Worm (Caenorhabditis elegans) whole organism, L4/young adult: ENCODE data around the gene acp-6.

Experiments
- W03F9.2 ChIP-seq: fragments of 150-350 bp; optimal IDR thresholded peaks from 2 replicates; lab custom pipeline; 2014; ENCODE audit warnings: missing biosample characterization, missing genetic modification characterization
- dao-5 ChIP-seq: sonication (generic microtip); optimal IDR thresholded peaks from 2 replicates; lab custom pipeline; 2016; ENCODE audit warnings: missing genotype, missing genetic modification characterization, moderate library complexity, missing compliant biosample characterization
- him-1 ChIP-seq: sonication (generic microtip); optimal IDR thresholded peaks from 2 replicates; lab custom pipeline; 2016; ENCODE audit warnings: missing genotype, missing genetic modification reagents, missing genetic modification characterization, missing compliant biosample characterization

The acp-6 gene

ce11 chrIV:6427223-6427622 lies 1.3 kb upstream of the acp-6 start:
- TF ChIP-seq him-1 (no peak), dao-5 (no peak), W03F9.2 (tag; lab: Kevin White, UChicago) (no peak)

DNA sequence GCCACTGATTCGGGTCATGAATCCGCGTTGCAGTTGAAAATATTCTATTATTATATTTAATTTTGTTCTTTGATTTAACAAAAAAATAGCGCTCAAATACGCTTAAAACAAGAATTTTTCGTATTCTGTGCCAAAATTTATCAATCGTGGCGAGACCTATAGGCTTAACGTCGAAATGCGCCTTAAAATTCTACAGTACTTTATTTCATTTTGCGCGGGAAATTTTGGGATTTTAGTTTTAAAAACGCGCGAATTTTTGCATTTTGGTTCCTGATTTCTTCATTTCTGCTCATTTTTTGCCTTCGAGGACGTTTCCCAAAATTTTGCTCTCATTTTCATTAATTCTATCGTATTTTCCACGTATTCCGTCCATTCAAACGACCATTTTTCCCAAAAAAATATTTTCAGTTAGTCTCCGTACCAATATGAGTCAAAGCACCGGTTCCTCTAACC lies 4.7 kb downstream of the acp-6 start, which contains the start of gene puf-11:
TSS of gene puf-11 (plus strand) at position 403 of the 453 bp plus-strand sequence.
- TF ChIP-seq dao-5 (no peak), W03F9.2 (tag; lab: Kevin White, UChicago) (no peak), him-1 (no peak)

DNA sequence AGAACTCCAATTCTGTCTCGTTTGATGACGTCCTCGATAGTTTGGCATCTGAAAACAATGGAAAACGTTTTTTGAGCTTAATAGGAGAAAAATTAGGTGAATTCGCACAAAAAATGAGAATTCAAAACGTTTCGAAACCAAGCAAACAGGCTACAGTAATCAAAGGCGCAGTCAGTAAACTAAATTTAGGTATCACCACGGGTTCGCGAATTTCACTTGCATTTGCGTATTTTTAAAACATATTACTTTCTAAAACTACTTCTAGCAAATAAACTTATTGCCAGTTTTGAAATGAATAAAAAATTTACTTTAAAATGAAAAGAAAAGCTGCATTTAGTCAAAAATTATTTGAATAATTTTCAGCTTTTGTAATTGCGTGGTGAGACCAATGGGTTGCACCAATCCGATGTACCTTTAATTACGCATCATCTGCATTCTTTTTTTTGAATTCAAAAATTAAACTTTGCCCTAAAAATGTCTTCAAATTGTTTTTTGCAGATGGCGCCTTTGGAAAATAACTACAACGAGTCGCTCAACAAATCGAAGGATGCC lies 6.8 kb downstream of the acp-6 start, which contains the start of the genes Y73B6BL.23 and htp-2:
TSS of gene Y73B6BL.23 (minus strand) at position 51 of the 552 bp plus-strand sequence.
TSS of gene htp-2 (plus strand) at position 492 of the 552 bp plus-strand sequence.
- no peak for TF ChIP-seq him-1
- no peak for TF ChIP-seq W03F9.2 (tag; lab: Kevin White, UChicago)
- no peak for TF ChIP-seq dao-5

DNA sequence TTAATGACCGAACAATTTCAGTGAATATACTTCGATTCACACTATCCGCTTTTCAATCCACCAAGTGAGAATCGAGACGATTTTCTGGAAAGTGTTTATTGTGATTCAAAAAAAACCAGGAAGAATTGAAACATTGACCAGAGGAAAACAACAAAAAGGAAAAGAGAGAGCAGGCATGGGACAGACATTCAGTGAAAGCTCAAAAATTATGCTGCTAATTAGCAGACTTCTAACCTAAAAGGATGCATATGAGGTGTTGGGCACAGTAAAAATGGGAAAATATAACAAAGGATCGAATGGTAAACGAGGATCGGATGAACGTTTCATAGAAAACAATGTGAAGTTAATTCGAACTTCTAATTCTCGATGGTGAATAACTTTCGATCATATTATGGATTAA lies 8.3 kb downstream of the acp-6 start:
- TF ChIP-seq him-1 (no peak), W03F9.2 (tag; lab: Kevin White, UChicago) (no peak), dao-5 (no peak)

- TF ChIP-seq dao-5 (no peak), him-1 (no peak), W03F9.2 (tag; lab: Kevin White, UChicago) (no peak)
Observed at ce11 chrIV:6416553-6416952, 9.4 kb downstream of the acp-6 start, which contains the start of gene Y73B6BL.22. Gene Y73B6BL.22, minus strand, starts transcription at chrIV:6416653.

DNA sequence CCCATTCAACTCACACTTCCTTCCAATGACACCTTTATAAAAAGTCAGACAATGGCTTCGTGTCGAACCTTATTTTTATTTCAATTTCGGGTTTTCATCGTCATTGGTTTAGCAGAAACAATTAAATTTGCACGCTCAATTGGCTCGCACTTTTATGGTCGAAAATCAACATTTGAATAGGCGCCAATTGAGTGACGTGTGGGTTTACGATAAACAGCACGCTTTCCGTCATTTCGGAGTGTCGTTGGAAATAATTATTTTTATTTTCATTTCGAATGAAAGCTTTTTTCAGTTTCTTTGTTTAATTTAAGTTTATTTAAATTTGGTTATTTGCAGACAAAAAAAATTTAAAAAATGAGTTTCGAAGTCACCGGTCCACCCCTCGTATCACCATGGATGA lies 10.8 kb downstream of the acp-6 start, which contains the start of gene exos-2:
TSS of gene exos-2 (plus strand) at position 330 of the 400 bp plus-strand sequence.
- TF ChIP-seq W03F9.2 (tag; lab: Kevin White, UChicago), result no peak
- TF ChIP-seq dao-5, result no peak
- TF ChIP-seq him-1, result no peak

DNA sequence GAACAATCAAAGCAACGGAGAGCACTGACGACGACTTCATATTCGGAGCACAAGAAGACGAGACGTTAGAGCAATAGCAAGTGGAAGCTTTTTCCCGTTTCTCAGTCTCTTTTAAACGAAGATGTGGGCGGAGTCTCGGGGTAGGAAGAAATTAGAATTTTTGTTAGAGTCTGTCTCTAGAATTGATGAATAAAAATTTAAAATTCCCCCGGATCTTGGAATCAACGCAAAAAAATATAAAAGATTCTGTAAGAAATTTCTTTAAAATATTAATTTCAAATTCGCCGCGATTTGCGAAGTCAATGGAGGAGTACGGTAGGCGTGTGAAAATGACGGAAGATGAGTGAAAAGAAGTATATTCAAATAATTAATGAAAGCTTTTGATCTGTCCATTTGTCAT lies 12.5 kb downstream of the acp-6 start, which contains the start of gene nlp-71:
TSS of gene nlp-71 (minus strand) at position 101 of the 400 bp plus-strand sequence.
- no peak for TF ChIP-seq dao-5
- no peak for TF ChIP-seq W03F9.2 (tag; lab: Kevin White, UChicago)
- no peak for TF ChIP-seq him-1

ce11 chrIV:6404871-6405270 lies 21.1 kb downstream of the acp-6 start, which contains the start of gene srv-13:
Gene srv-13, plus strand, starts transcription at chrIV:6405171.
- no peak for TF ChIP-seq him-1
- TF ChIP-seq W03F9.2 (tag; lab: Kevin White, UChicago), result no peak
- no peak for TF ChIP-seq dao-5

DNA sequence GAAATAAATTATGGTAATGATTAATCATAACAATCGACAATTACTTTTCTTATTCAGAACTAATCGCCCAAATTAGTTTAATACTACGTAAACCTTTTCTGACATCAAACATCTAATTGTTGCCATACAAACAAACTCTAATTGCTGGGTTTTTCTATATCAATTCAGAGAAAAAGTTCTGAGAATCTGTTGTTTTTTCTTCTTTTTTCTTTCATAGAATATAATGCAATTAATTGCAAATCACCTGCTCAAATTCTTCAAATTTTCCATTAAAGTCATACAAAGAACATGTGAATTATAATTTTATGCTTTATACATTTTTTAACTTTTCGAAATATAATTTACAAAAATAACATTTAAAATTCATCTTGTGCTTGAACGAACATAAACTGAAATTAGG lies 22.5 kb downstream of the acp-6 start:
- TF ChIP-seq W03F9.2 (tag; lab: Kevin White, UChicago) (no peak), him-1 (no peak), dao-5 (no peak)

- no peak for TF ChIP-seq W03F9.2 (tag; lab: Kevin White, UChicago)
- TF ChIP-seq dao-5, result no peak
- TF ChIP-seq him-1, result no peak
Observed at ce11 chrIV:6402386-6402905, 23.5 kb downstream of the acp-6 start, which contains the start of gene sfrp-1. Gene sfrp-1, minus strand, starts transcription at chrIV:6402436.

- TF ChIP-seq dao-5 (no peak), W03F9.2 (tag; lab: Kevin White, UChicago) (no peak), him-1 (no peak)
Observed at ce11 chrIV:6395190-6395589, 30.7 kb downstream of the acp-6 start.

- TF ChIP-seq dao-5 (no peak), him-1 (peak; percentile 57)
Observed at ce11 chrIV:6393329-6393728, 32.6 kb downstream of the acp-6 start.

ce11 chrIV:6391566-6391965 lies 34.4 kb downstream of the acp-6 start:
- TF ChIP-seq dao-5 (no peak), him-1 (no peak), W03F9.2 (tag; lab: Kevin White, UChicago) (no peak)

DNA sequence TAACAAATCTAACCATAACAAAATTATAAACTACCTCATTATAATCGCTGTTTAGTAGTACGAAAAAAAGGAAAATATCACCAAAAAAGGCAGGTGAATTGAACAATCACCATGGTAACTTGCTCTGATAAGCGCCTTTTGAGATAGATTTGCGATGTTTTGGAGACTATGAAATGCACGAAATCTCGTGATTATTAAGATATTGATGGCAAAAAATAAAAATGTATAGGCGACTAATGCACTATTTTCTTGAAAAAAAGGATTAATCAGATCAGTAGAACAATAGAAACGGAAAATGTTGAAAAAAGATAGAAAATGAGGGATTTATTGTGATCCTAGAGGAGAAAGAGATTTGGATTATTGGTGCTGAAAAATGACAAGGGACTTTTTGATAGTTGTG lies 37.4 kb downstream of the acp-6 start:
- TF ChIP-seq W03F9.2 (tag; lab: Kevin White, UChicago), result no peak
- no peak for TF ChIP-seq him-1
- no peak for TF ChIP-seq dao-5

ce11 chrIV:6385010-6385409 lies 40.9 kb downstream of the acp-6 start:
- TF ChIP-seq dao-5 (no peak), W03F9.2 (tag; lab: Kevin White, UChicago) (no peak), him-1 (no peak)
